Worm (Caenorhabditis elegans): ENCODE results near the gene cox-5A.
A peak's percentile ranks its signal among the peaks of the same experiment; 100 is the strongest.

Gene cox-5A

DNA sequence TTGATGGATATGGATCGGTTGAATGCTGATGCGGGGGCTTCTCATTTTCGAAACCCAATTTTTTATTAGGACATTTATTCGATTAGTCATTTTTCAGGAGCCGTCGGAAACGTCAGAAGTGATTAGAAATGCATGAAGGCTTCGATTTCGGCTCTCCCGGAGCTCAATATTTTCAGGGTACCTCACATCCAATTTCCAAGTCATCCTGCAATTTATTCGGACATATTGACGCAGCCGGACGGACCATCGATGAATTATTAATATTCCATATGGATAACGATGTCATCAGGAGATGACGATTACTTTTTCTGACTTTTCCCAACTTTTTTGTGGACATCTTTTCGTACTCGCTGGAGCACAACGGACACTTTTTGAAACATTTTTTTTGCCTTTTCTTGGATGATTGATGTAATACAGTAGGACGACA lies 1.3 kb downstream of the cox-5A start (continued):
- TF ChIP-seq ceh-44 (GFP tag; IDR thresholded peaks at IDR 0.05) (no peak), F10B5.3 (tag; optimal IDR thresholded peaks at IDR 0.05) (peak; percentile 11), hmg-1.1 (GFP tag; IDR thresholded peaks at IDR 0.05) (0 out of 2 replicates have a peak, but pooled peaks have one; percentile 10), arid-1 (GFP tag; conservative IDR thresholded peaks at IDR 0.05) (peak; percentile 69), rbr-2 (tag; optimal IDR thresholded peaks at IDR 0.05) (no peak), nhr-11 (tag; optimal IDR thresholded peaks at IDR 0.05) (no peak), skn-1 (tag; optimal IDR thresholded peaks at IDR 0.05) (no peak), nhr-25 (tag; optimal IDR thresholded peaks at IDR 0.05; ENCODE audit: borderline replicate concordance, insufficient read depth) (no peak), tra-1 (GFP tag; IDR thresholded peaks at IDR 0.05) (no peak), fos-1 (tag; optimal IDR thresholded peaks at IDR 0.05) (no peak), pha-4 (GFP tag; IDR thresholded peaks at IDR 0.05) (peak; percentile 53; the same call in 1 of the 2 replicates), pha-4 (tag; optimal IDR thresholded peaks at IDR 0.05) (no peak), daf-19 (GFP tag; conservative IDR thresholded peaks at IDR 0.05) (no peak), mep-1 (tag; optimal IDR thresholded peaks at IDR 0.05) (peak; percentile 64)

DNA sequence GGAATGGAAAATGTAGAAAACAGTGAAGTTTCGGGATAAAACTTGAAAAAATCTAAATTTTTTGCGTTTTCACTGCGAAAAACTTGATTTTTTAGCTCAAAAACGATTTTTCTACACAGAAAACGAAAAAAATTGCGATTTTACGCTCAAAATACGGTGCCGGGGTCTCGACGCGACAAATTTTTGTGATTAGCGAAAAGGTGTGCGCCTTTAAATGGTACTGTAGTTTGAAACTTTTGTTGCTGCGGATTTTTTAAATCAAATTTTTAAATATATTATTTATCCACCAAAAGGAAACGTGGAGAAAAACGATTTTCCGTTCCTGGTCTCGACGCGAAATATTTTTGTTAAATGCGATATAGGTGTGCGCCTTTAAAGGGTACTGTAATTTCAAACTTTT lies 1.9 kb downstream of the cox-5A start:
- TF ChIP-seq R02D3.7 (tag; optimal IDR thresholded peaks at IDR 0.05) (no peak), ceh-20 (GFP tag; IDR thresholded peaks at IDR 0.05) (no peak), php-3 (GFP tag; IDR thresholded peaks at IDR 0.05) (no peak), mxl-2 (GFP tag; conservative IDR thresholded peaks at IDR 0.05) (no peak), tra-1 (GFP tag; IDR thresholded peaks at IDR 0.05) (no peak), dve-1 (tag; optimal IDR thresholded peaks at IDR 0.05; ENCODE audit: insufficient read depth) (no peak), T20F7.1 (GFP tag; optimal IDR thresholded peaks at IDR 0.05) (no peak), lin-15B (tag; optimal IDR thresholded peaks at IDR 0.05) (no peak), aha-1 (tag) (no peak), ZK337.2 (GFP tag; IDR thresholded peaks at IDR 0.05) (no peak), ama-1 (optimal IDR thresholded peaks at IDR 0.05) (no peak), madf-9 (GFP tag; conservative IDR thresholded peaks at IDR 0.05) (no peak), dmd-8 (GFP tag; IDR thresholded peaks at IDR 0.05) (no peak), ZK546.5 (tag; optimal IDR thresholded peaks at IDR 0.05) (no peak), mxl-3 (GFP tag; optimal IDR thresholded peaks at IDR 0.05) (no peak), Y5F2A.4 (GFP tag; optimal IDR thresholded peaks at IDR 0.05) (no peak), jun-1 (tag; optimal IDR thresholded peaks at IDR 0.05) (no peak), attf-4 (tag; optimal IDR thresholded peaks at IDR 0.05) (no peak)

DNA sequence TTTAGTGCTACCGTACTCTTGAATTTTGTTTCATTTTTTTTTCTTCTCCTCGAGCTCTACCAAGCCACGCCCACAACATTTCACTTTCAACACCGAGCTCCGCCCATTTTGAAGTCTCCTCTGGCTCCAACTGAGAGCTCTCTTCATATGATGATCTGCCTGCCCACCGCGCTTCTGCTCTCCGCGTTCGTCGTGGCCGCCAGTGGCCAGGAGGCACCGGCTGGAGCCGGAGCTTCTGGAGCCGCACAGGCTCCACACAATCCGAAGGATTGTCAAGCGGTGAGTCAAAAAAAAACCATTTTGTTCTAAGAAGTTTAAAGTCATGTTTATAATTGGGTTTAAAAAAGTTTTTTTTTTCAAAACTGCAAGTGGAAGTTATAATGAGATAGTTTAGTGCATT lies 5.1 kb downstream of the cox-5A start, which contains the start of gene flp-14:
Gene flp-14, plus strand, starts transcription at position 146 of the 400 bp plus-strand sequence.
- peak; percentile 92 for TF ChIP-seq set-16 (GFP tag; IDR thresholded peaks at IDR 0.05)
- TF ChIP-seq zip-2 (tag; optimal IDR thresholded peaks at IDR 0.05): no peak
- peak in 1 of 2 experiments; percentile 61 for TF ChIP-seq unc-62 (GFP tag; optimal IDR thresholded peaks at IDR 0.05 in 1 of 2)
- no peak for TF ChIP-seq unc-62 (tag; optimal IDR thresholded peaks at IDR 0.05)

DNA sequence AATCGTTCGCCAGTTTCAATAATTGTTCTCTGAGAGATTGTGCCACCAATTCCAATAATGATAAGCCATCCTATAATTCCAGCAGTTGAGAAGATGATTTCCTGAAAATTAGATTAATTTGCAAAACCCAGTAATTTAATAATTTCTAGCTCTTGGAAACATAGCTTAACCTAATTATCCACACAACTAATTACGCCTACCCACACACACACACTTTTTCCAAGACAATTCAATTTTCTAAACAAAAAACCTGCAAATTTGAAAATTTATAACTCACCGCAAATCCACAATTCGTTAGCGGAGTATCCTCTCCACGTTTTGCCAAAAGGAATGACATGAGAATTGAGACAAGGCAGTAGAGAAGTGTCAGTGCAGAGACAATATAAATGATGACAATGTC lies 11.2 kb downstream of the cox-5A start:
- no peak for TF ChIP-seq ceh-28 (tag; optimal IDR thresholded peaks at IDR 0.05)
- peak; percentile 18 for TF ChIP-seq ces-1 (GFP tag; optimal IDR thresholded peaks at IDR 0.05)

DNA sequence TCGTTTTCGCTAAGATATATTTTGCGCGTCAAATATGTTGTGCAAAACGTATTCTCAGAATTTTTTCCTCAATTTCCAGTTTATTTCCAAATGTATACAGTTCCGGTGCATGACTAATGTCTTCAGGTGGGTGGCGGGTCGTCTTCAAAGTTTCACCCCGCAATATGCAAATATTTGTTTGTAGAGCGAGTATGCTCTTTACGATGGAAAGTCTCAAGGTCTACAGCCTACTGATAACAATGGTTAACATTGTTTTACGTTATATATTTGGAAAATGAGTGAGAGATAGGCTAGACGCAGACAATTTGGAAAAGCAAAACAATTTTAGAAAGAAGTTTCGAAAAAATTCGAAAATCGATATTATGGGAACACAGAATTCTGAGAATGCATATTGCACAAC lies 12.6 kb downstream of the cox-5A start:
- TF ChIP-seq unc-130 (GFP tag; optimal IDR thresholded peaks at IDR 0.05) (no peak), mep-1 (tag; optimal IDR thresholded peaks at IDR 0.05) (peak; percentile 40), mes-2 (tag; optimal IDR thresholded peaks at IDR 0.05; ENCODE audit: poor library complexity, severe bottlenecking) (peak; percentile 32), lsy-2 (tag; optimal IDR thresholded peaks at IDR 0.05) (peak in 1 of 2 experiments; percentile 19), daf-16 (GFP tag; optimal IDR thresholded peaks at IDR 0.05) (no peak), daf-16 (tag; optimal IDR thresholded peaks at IDR 0.05) (peak; percentile 62), pqm-1 (tag; optimal IDR thresholded peaks at IDR 0.05) (peak; percentile 30), dve-1 (tag; optimal IDR thresholded peaks at IDR 0.05; ENCODE audit: insufficient read depth) (peak; percentile 42), lin-15B (tag; optimal IDR thresholded peaks at IDR 0.05) (no peak)
